Fruit fly (Drosophila melanogaster): ENCODE measurements around the gene CG45488.

DNA sequence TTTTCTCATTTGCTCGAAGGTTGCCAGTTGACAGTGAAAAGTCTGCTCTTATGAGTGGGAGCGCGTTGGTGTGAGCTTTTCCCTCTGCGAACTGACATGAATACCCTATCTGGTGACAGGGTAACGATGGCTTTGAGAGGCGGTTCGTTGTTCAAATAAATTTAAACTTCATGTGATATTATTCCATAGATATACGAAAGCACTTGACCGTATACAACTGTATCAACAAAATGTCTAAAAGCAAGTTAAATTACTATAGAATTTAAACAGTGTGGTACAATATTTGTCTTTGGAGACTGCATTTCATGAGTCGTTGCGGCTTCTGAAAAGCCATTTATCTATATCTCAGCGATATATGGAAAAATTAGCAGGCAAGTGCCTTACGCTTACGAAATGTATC, 44.0 kb upstream of the CG45488 start:
- no peak for TF ChIP-seq insv (optimal IDR thresholded peaks at IDR 0.05)
- no peak for TF ChIP-seq psq (optimal IDR thresholded peaks at IDR 0.05)

All from Kc167 (cell line).